Worm (Caenorhabditis elegans): Measurements from ENCODE around the gene zhp-4.

ce11 chrV:19120743-19121642 lies 19.4 kb upstream of the zhp-4 start:
- TF ChIP-seq tra-1 (GFP tag; IDR thresholded peaks at IDR 0.05) = no peak
- TF ChIP-seq lsy-2 (tag; optimal IDR thresholded peaks at IDR 0.05) = no peak
- TF ChIP-seq snpc-1.2 (GFP tag; IDR thresholded peaks at IDR 0.05) = no peak
- TF ChIP-seq lin-13 (GFP tag; optimal IDR thresholded peaks at IDR 0.05) = no peak
- TF ChIP-seq ces-1 (GFP tag; optimal IDR thresholded peaks at IDR 0.05) = no peak
- no peak for TF ChIP-seq attf-4 (tag; optimal IDR thresholded peaks at IDR 0.05)
- TF ChIP-seq fos-1 (tag; optimal IDR thresholded peaks at IDR 0.05) = no peak
- no peak for TF ChIP-seq php-3 (GFP tag; IDR thresholded peaks at IDR 0.05)
- no peak for TF ChIP-seq skn-1 (tag; optimal IDR thresholded peaks at IDR 0.05)
- no peak for TF ChIP-seq mes-2 (tag; optimal IDR thresholded peaks at IDR 0.05; ENCODE audit: poor library complexity, severe bottlenecking)
- no peak for TF ChIP-seq lin-1 (GFP tag; IDR thresholded peaks at IDR 0.05)
- no peak for TF ChIP-seq mxl-3 (GFP tag; optimal IDR thresholded peaks at IDR 0.05)
- no peak for TF ChIP-seq unc-39 (tag; optimal IDR thresholded peaks at IDR 0.05)
- no peak for TF ChIP-seq gei-8 (GFP tag; optimal IDR thresholded peaks at IDR 0.05)

All from whole organism, L4 larva.